Worm (Caenorhabditis elegans) whole organism, young adult: ENCODE data around the gene cept-1.

Source experiments
- B0019.2 ChIP-seq: fragments of 200-800 bp; sonication (Bioruptor generic); conservative IDR thresholded peaks from 2 replicates; pipeline ENCODE4 v1.3.6; 2022; ENCODE audit warnings: missing genetic modification reagents, missing genetic modification characterization, missing compliant biosample characterization
- B0261.1 ChIP-seq: sonication (generic microtip); optimal IDR thresholded peaks from 2 replicates; lab custom pipeline; 2016; ENCODE audit warnings: mild to moderate bottlenecking, missing genetic modification characterization, moderate library complexity, missing compliant biosample characterization
- B0336.3 ChIP-seq: fragments of 200-800 bp; sonication (Bioruptor generic); IDR thresholded peaks from 2 replicates; pipeline ENCODE4 v1.3.6; 2022; ENCODE audit warnings: missing genetic modification characterization, missing compliant biosample characterization
- F33H1.4 ChIP-seq: fragments of 200-800 bp; sonication (Bioruptor generic); IDR thresholded peaks from 2 replicates; pipeline ENCODE4 v1.3.6; 2022; ENCODE audit warnings: missing genetic modification reagents, missing genetic modification characterization, missing compliant biosample characterization
- K11D2.4 ChIP-seq: fragments of 200-800 bp; sonication (Bioruptor generic); IDR thresholded peaks from 2 replicates; pipeline ENCODE4 v1.3.6; 2022; ENCODE audit warnings: missing genetic modification reagents, missing genetic modification characterization, missing compliant biosample characterization
- Y53F4B.3 ChIP-seq: fragments of 200-800 bp; sonication (Bioruptor generic); IDR thresholded peaks from 2 replicates; pipeline ENCODE4 v1.3.6; 2022; ENCODE audit warnings: missing genetic modification reagents, missing genetic modification characterization, missing compliant biosample characterization
- Y53G8AR.9 ChIP-seq: fragments of 200-800 bp; sonication (Bioruptor generic); conservative IDR thresholded peaks from 2 replicates; pipeline ENCODE4 v1.3.6; 2022; ENCODE audit warnings: missing genetic modification reagents, missing genetic modification characterization, missing compliant biosample characterization
- Y79H2A.3 ChIP-seq: fragments of 200-800 bp; sonication (Bioruptor generic); conservative IDR thresholded peaks from 2 replicates; pipeline ENCODE4 v1.3.6; 2022; ENCODE audit warnings: missing genetic modification reagents, missing genetic modification characterization, missing compliant biosample characterization
- ama-1 ChIP-seq, 3 experiments: fragments of 150-350 bp in 1 of 3; sonication (generic microtip) in 2 of 3; optimal IDR thresholded peaks; 2 replicates each; lab custom pipeline; 2014 to 2018; ENCODE audit warnings: missing biosample characterization in 2 of 3, missing genetic modification characterization in 2 of 3, missing genetic modification reagents in 2 of 3
- aptf-2 ChIP-seq: fragments of 200-800 bp; sonication (Bioruptor generic); conservative IDR thresholded peaks from 2 replicates; pipeline ENCODE4 v1.3.6; 2022; ENCODE audit warnings: missing genetic modification reagents, missing genetic modification characterization, missing compliant biosample characterization
- attf-3 ChIP-seq: fragments of 200-800 bp; sonication (Bioruptor generic); conservative IDR thresholded peaks from 2 replicates; pipeline ENCODE4 v1.3.6; 2022; ENCODE audit warnings: missing genetic modification reagents, missing genetic modification characterization, missing compliant biosample characterization
- ccch-3 ChIP-seq: fragments of 200-800 bp; sonication (Bioruptor generic); optimal IDR thresholded peaks from 2 replicates; lab custom pipeline; 2018; ENCODE audit warnings: mild to moderate bottlenecking, missing genetic modification characterization, missing compliant biosample characterization
- cebp-2 ChIP-seq: fragments of 200-800 bp; sonication (Bioruptor generic); IDR thresholded peaks from 2 replicates; pipeline ENCODE4 v1.3.6; 2022; ENCODE audit warnings: missing genetic modification characterization, missing compliant biosample characterization
- ceh-91 ChIP-seq: fragments of 200-800 bp; sonication (Bioruptor generic); IDR thresholded peaks from 2 replicates; pipeline ENCODE4 v1.3.6; 2022; ENCODE audit warnings: missing genetic modification reagents, missing genetic modification characterization, missing compliant biosample characterization
- die-1 ChIP-seq: sonication (generic microtip); optimal IDR thresholded peaks from 2 replicates; lab custom pipeline; 2016; ENCODE audit warnings: missing genotype, mild to moderate bottlenecking, missing genetic modification characterization, missing compliant biosample characterization
- ekl-4 ChIP-seq: fragments of 200-800 bp; sonication (Bioruptor generic); IDR thresholded peaks from 2 replicates; pipeline ENCODE4 v1.3.6; 2022; ENCODE audit warnings: missing genetic modification reagents, missing genetic modification characterization, missing compliant biosample characterization
- hmg-20 ChIP-seq: fragments of 200-800 bp; sonication (Bioruptor generic); IDR thresholded peaks from 2 replicates; pipeline ENCODE4 v1.3.6; 2022; ENCODE audit warnings: missing genetic modification reagents, missing genetic modification characterization, missing compliant biosample characterization
- hrde-1 ChIP-seq: sonication (generic microtip); optimal IDR thresholded peaks from 2 replicates; lab custom pipeline; 2016; ENCODE audit warnings: missing genetic modification characterization, mild to moderate bottlenecking, missing compliant biosample characterization, moderate library complexity, missing genotype, missing genetic modification reagents, borderline replicate concordance
- sdz-38 ChIP-seq: sonication (generic microtip); optimal IDR thresholded peaks from 2 replicates; lab custom pipeline; 2016; ENCODE audit warnings: missing genotype, missing genetic modification characterization, missing compliant biosample characterization
- somi-1 ChIP-seq: fragments of 200-800 bp; sonication (Bioruptor generic); optimal IDR thresholded peaks from 2 replicates; lab custom pipeline; 2018; ENCODE audit warnings: mild to moderate bottlenecking, missing genetic modification characterization, missing compliant biosample characterization

The cept-1 gene

DNA sequence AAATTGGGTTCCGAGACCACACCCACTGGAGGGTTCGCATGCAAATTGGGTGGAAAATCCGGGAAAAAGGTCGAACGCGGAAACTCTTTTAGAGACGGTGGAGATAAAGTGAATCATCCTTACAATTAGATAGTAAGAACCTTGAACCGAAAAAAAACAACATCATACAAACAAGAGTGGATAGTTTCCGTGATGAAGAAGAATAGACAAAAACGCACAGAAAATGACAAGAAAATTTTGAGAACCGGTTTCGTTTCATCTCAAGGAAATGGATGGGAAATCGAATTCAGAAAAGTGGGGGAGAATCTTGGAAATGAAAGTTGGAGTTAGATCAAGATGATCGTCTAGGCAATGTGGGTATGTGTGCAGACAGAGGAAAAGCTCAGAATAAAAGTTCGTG is 53.5 kb downstream of the cept-1 start:
- TF ChIP-seq B0336.3: no peak
- no peak for TF ChIP-seq cebp-2 (GFP tag; lab: Robert Waterston, UW)
- no peak for TF ChIP-seq attf-3 (GFP tag; lab: Robert Waterston, UW)
- no peak for TF ChIP-seq ekl-4 (GFP tag; lab: Robert Waterston, UW)
- no peak for TF ChIP-seq Y79H2A.3 (GFP tag; lab: Robert Waterston, UW)
- no peak for TF ChIP-seq B0019.2 (GFP tag; lab: Robert Waterston, UW)
- TF ChIP-seq B0261.1 (tag; lab: Kevin White, UChicago): no peak
- TF ChIP-seq K11D2.4 (GFP tag; lab: Robert Waterston, UW): no peak
- TF ChIP-seq ama-1 (optimal IDR thresholded peaks at IDR 0.05; lab: Kevin White, UChicago): no peak
- no peak for TF ChIP-seq ama-1 (GFP tag; optimal IDR thresholded peaks at IDR 0.05; lab: Kevin White, UChicago)
- TF ChIP-seq Y53F4B.3 (GFP tag; lab: Robert Waterston, UW): no peak
- no peak for TF ChIP-seq ceh-91
- no peak for TF ChIP-seq die-1 (tag; lab: Kevin White, UChicago)
- TF ChIP-seq hmg-20: no peak
- TF ChIP-seq aptf-2 (GFP tag; lab: Robert Waterston, UW): no peak
- TF ChIP-seq F33H1.4 (GFP tag; lab: Robert Waterston, UW): no peak
- no peak for TF ChIP-seq sdz-38
- no peak for TF ChIP-seq ccch-3 (GFP tag; lab: Kevin White, UChicago)
- TF ChIP-seq somi-1 (GFP tag; lab: Kevin White, UChicago): no peak
- no peak for TF ChIP-seq Y53G8AR.9 (GFP tag; lab: Robert Waterston, UW)
- TF ChIP-seq hrde-1 (tag; lab: Kevin White, UChicago): no peak
